Worm (Caenorhabditis elegans): ENCODE measurements around the gene sri-42.
A peak's percentile ranks its signal among the peaks of the same experiment; 100 is the strongest.
"Not testable (repeated sequence)": the region's sequence is repeated elsewhere in the genome, so short reads cannot be mapped to it uniquely, and the experiment has no call there.

Gene sri-42

ce11 chrII:3142855-3143254 lies at the start of gene sri-42:
Gene sri-42 (minus strand): TSS chrII:3142955.
- not testable (repeated sequence) for TF ChIP-seq athp-1 (tag; optimal IDR thresholded peaks at IDR 0.05); madf-10 (tag; optimal IDR thresholded peaks at IDR 0.05); dpl-1 (GFP tag; optimal IDR thresholded peaks at IDR 0.05)

- not testable (repeated sequence) for TF ChIP-seq madf-10 (tag; optimal IDR thresholded peaks at IDR 0.05); ztf-25 (GFP tag; IDR thresholded peaks at IDR 0.05); T07F8.4 (tag; optimal IDR thresholded peaks at IDR 0.05)
These were observed 48.8 kb upstream of the sri-42 start, which contains the start of gene Y27F2A.9 for ce11 chrII:3191544-3191943. Gene Y27F2A.9 (minus strand): TSS chrII:3191644.

- not testable (repeated sequence) for TF ChIP-seq Y56A3A.18 (GFP tag; IDR thresholded peaks at IDR 0.05); fkh-3 (tag; optimal IDR thresholded peaks at IDR 0.05); F49E8.2 (tag; optimal IDR thresholded peaks at IDR 0.05; ENCODE audit: insufficient read depth)
These were observed 46.3 kb upstream of the sri-42 start, which contains the start of gene Y27F2A.11 for ce11 chrII:3189038-3189437. Gene Y27F2A.11 (plus strand): TSS chrII:3189338.

- no peak for TF ChIP-seq ekl-4 (GFP tag; IDR thresholded peaks at IDR 0.05)
- no peak for TF ChIP-seq attf-5 (GFP tag; optimal IDR thresholded peaks at IDR 0.05)
- peak; percentile 67 for TF ChIP-seq zfh-2 (GFP tag; conservative IDR thresholded peaks at IDR 0.05)
These were observed 43.1 kb upstream of the sri-42 start for ce11 chrII:3185848-3186247.

- TF ChIP-seq rec-8 (tag; optimal IDR thresholded peaks at IDR 0.05); snpc-3.4 (tag; optimal IDR thresholded peaks at IDR 0.05); Y53G8AR.9 (GFP tag; conservative IDR thresholded peaks at IDR 0.05): not testable (repeated sequence)
These were observed 42.1 kb upstream of the sri-42 start, which contains the start of gene sri-78 for ce11 chrII:3184858-3185257. Gene sri-78 (plus strand): TSS chrII:3185158.

ce11 chrII:3183300-3183840 lies 40.6 kb upstream of the sri-42 start, which contains the start of the genes Y27F2A.6 and Y27F2A.8:
Gene Y27F2A.6 (minus strand): TSS chrII:3183400.
Gene Y27F2A.8 (plus strand): TSS chrII:3183790.
- not testable (repeated sequence) for TF ChIP-seq unc-130 (GFP tag; optimal IDR thresholded peaks at IDR 0.05); ccch-3 (GFP tag; optimal IDR thresholded peaks at IDR 0.05); pha-4 (tag; optimal IDR thresholded peaks at IDR 0.05)

DNA sequence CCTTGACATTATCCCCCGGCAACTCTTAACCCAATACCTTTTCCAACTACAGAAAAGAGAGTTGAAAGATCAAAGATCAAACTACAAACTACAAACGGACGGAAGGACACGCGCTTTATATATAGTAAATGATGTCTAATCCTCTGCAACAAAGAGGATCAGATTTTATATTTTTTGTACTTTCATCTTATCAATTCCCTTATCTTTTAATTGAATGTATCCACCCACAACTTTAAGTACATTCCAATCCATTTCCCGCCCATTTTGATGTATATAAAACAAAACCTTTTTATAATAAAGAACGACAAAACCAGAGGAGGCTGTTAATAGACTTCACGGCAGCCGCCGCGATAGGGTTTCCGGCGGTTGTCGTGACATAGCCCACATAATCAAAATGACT lies 34.9 kb upstream of the sri-42 start, which contains the start of gene sri-40:
Gene sri-40 (plus strand): TSS at position 301 of the 400 bp plus-strand sequence.
- not testable (repeated sequence) for TF ChIP-seq hlh-12 (tag; optimal IDR thresholded peaks at IDR 0.05); akir-1 (GFP tag; optimal IDR thresholded peaks at IDR 0.05); F10E7.11 (tag; optimal IDR thresholded peaks at IDR 0.05)

ce11 chrII:3172176-3172575 lies 29.4 kb upstream of the sri-42 start, which contains the start of gene Y27F2A.10:
Gene Y27F2A.10 (minus strand): TSS chrII:3172276.
- no peak for TF ChIP-seq nhr-27 (tag; optimal IDR thresholded peaks at IDR 0.05)
- TF ChIP-seq F57C9.4 (tag; optimal IDR thresholded peaks at IDR 0.05) = no peak
- no peak for TF ChIP-seq F10E7.11 (tag; optimal IDR thresholded peaks at IDR 0.05)
- TF ChIP-seq efl-1 (GFP tag; optimal IDR thresholded peaks at IDR 0.05) = no peak
- no peak for TF ChIP-seq attf-3 (GFP tag; conservative IDR thresholded peaks at IDR 0.05)
- no peak for TF ChIP-seq rec-8 (tag; optimal IDR thresholded peaks at IDR 0.05)
- TF ChIP-seq F37B4.10 (GFP tag; IDR thresholded peaks at IDR 0.05) = no peak
- no peak for TF ChIP-seq zim-3 (tag; optimal IDR thresholded peaks at IDR 0.05)
- TF ChIP-seq ama-1 (optimal IDR thresholded peaks at IDR 0.05) = no peak
- TF ChIP-seq ama-1 (GFP tag; optimal IDR thresholded peaks at IDR 0.05) = no peak
- TF ChIP-seq mxl-1 (tag; optimal IDR thresholded peaks at IDR 0.05) = no peak
- TF ChIP-seq aptf-3 (GFP tag; IDR thresholded peaks at IDR 0.05) = no peak
- no peak for TF ChIP-seq hlh-26 (GFP tag; conservative IDR thresholded peaks at IDR 0.05)
- TF ChIP-seq chd-7 (tag; optimal IDR thresholded peaks at IDR 0.05) = no peak

Data from whole organism, young adult.